Fruit fly (Drosophila melanogaster): Measurements from ENCODE around the gene kkv.
A peak's percentile ranks its signal among the peaks of the same experiment; 100 is the strongest.

kkv gene

dm6 chr3R:5371563-5371962, 21.1 kb downstream of the kkv start, which contains the start of gene Polr2F:
TSS of gene Polr2F (plus strand) at chr3R:5371795.
- TF ChIP-seq pad (GFP tag; optimal IDR thresholded peaks at IDR 0.05) (peak; percentile 80), tj (GFP tag; optimal IDR thresholded peaks at IDR 0.05) (peak; percentile 50), CG12768 (GFP tag; optimal IDR thresholded peaks at IDR 0.05) (peak; percentile 81), CG5204 (GFP tag; optimal IDR thresholded peaks at IDR 0.05) (peak; percentile 83), Mnt (GFP tag; optimal IDR thresholded peaks at IDR 0.05) (peak; percentile 97), CG11617 (GFP tag; optimal IDR thresholded peaks at IDR 0.05) (peak; percentile 66), Hr96 (GFP tag; optimal IDR thresholded peaks at IDR 0.05) (peak; percentile 81), cnc (optimal IDR thresholded peaks at IDR 0.05) (no peak), CG33017 (tag; optimal IDR thresholded peaks at IDR 0.05) (peak; percentile 57), ovo (GFP tag; optimal IDR thresholded peaks at IDR 0.05) (peak; percentile 85), bab1 (GFP tag; optimal IDR thresholded peaks at IDR 0.05) (peak; percentile 72), CG1620 (GFP tag; optimal IDR thresholded peaks at IDR 0.05) (peak; percentile 93), kay (GFP tag; ENCODE audit: borderline replicate concordance) (no peak), Crg-1 (GFP tag; optimal IDR thresholded peaks at IDR 0.05) (peak; percentile 91), CG7101 (tag; optimal IDR thresholded peaks at IDR 0.05) (peak; percentile 87), cic (GFP tag; optimal IDR thresholded peaks at IDR 0.05) (peak; percentile 67), CG7045 (GFP tag; optimal IDR thresholded peaks at IDR 0.05) (peak; percentile 69), Clk (GFP tag; optimal IDR thresholded peaks at IDR 0.05) (peak; percentile 76), toe (GFP tag; optimal IDR thresholded peaks at IDR 0.05) (peak; percentile 85), CG14711 (tag; optimal IDR thresholded peaks at IDR 0.05) (peak; percentile 68)

dm6 chr3R:5369490-5370001, 23.1 kb downstream of the kkv start, which contains the start of the genes CG31542 and CG34277:
TSS of gene CG31542 (plus strand) at chr3R:5369540.
TSS of gene CG34277 (plus strand) at chr3R:5369540.
- TF ChIP-seq tj (GFP tag; optimal IDR thresholded peaks at IDR 0.05) (no peak), bab1 (GFP tag; optimal IDR thresholded peaks at IDR 0.05) (no peak), cic (GFP tag; optimal IDR thresholded peaks at IDR 0.05) (no peak), cnc (optimal IDR thresholded peaks at IDR 0.05) (no peak), pad (GFP tag; optimal IDR thresholded peaks at IDR 0.05) (no peak), CG33017 (tag; optimal IDR thresholded peaks at IDR 0.05) (no peak), CG1620 (GFP tag; optimal IDR thresholded peaks at IDR 0.05) (no peak), toe (GFP tag; optimal IDR thresholded peaks at IDR 0.05) (no peak), ovo (GFP tag; optimal IDR thresholded peaks at IDR 0.05) (no peak), CG7101 (tag; optimal IDR thresholded peaks at IDR 0.05) (no peak), kay (GFP tag; ENCODE audit: borderline replicate concordance) (no peak), CG11617 (GFP tag; optimal IDR thresholded peaks at IDR 0.05) (no peak), Crg-1 (GFP tag; optimal IDR thresholded peaks at IDR 0.05) (no peak), Hr96 (GFP tag; optimal IDR thresholded peaks at IDR 0.05) (no peak), Mnt (GFP tag; optimal IDR thresholded peaks at IDR 0.05) (no peak), Clk (GFP tag; optimal IDR thresholded peaks at IDR 0.05) (no peak), CG14711 (tag; optimal IDR thresholded peaks at IDR 0.05) (no peak), CG5204 (GFP tag; optimal IDR thresholded peaks at IDR 0.05) (no peak)

dm6 chr3R:5368170-5368781, 24.4 kb downstream of the kkv start, which contains the start of gene Cerk:
TSS of gene Cerk (minus strand) at chr3R:5368306.
- TF ChIP-seq CG12768 (GFP tag; optimal IDR thresholded peaks at IDR 0.05) (no peak), CG5204 (GFP tag; optimal IDR thresholded peaks at IDR 0.05) (no peak), cnc (optimal IDR thresholded peaks at IDR 0.05) (no peak), CG14711 (tag; optimal IDR thresholded peaks at IDR 0.05) (no peak), CG7101 (tag; optimal IDR thresholded peaks at IDR 0.05) (peak; percentile 53), Hr96 (GFP tag; optimal IDR thresholded peaks at IDR 0.05) (peak; percentile 42), CG11617 (GFP tag; optimal IDR thresholded peaks at IDR 0.05) (no peak), cic (GFP tag; optimal IDR thresholded peaks at IDR 0.05) (no peak), CG7045 (GFP tag; optimal IDR thresholded peaks at IDR 0.05) (no peak), CG1620 (GFP tag; optimal IDR thresholded peaks at IDR 0.05) (peak; percentile 39), CG33017 (tag; optimal IDR thresholded peaks at IDR 0.05) (no peak), ovo (GFP tag; optimal IDR thresholded peaks at IDR 0.05) (peak; percentile 86), bab1 (GFP tag; optimal IDR thresholded peaks at IDR 0.05) (peak; percentile 63), Crg-1 (GFP tag; optimal IDR thresholded peaks at IDR 0.05) (peak; percentile 50), pad (GFP tag; optimal IDR thresholded peaks at IDR 0.05) (no peak), toe (GFP tag; optimal IDR thresholded peaks at IDR 0.05) (peak; percentile 46), tj (GFP tag; optimal IDR thresholded peaks at IDR 0.05) (no peak), Clk (GFP tag; optimal IDR thresholded peaks at IDR 0.05) (peak; percentile 18), Mnt (GFP tag; optimal IDR thresholded peaks at IDR 0.05) (peak; percentile 47), kay (GFP tag; ENCODE audit: borderline replicate concordance) (no peak)

- peak; percentile 90 for TF ChIP-seq tj (GFP tag; optimal IDR thresholded peaks at IDR 0.05)
- TF ChIP-seq Clk (GFP tag; optimal IDR thresholded peaks at IDR 0.05), result no peak
- no peak for TF ChIP-seq Mnt (GFP tag; optimal IDR thresholded peaks at IDR 0.05)
- TF ChIP-seq cic (GFP tag; optimal IDR thresholded peaks at IDR 0.05), result peak; percentile 87
- TF ChIP-seq CG12768 (GFP tag; optimal IDR thresholded peaks at IDR 0.05), result peak; percentile 48
- peak; percentile 21 for TF ChIP-seq CG7045 (GFP tag; optimal IDR thresholded peaks at IDR 0.05)
- TF ChIP-seq pad (GFP tag; optimal IDR thresholded peaks at IDR 0.05), result peak; percentile 59
- TF ChIP-seq CG11617 (GFP tag; optimal IDR thresholded peaks at IDR 0.05), result peak; percentile 39
- TF ChIP-seq CG33017 (tag; optimal IDR thresholded peaks at IDR 0.05), result peak; percentile 48
- peak; percentile 90 for TF ChIP-seq ovo (GFP tag; optimal IDR thresholded peaks at IDR 0.05)
These were observed 25.0 kb downstream of the kkv start for dm6 chr3R:5367512-5368169.
